Fruit fly (Drosophila melanogaster): ENCODE results near the gene crn.

DNA sequence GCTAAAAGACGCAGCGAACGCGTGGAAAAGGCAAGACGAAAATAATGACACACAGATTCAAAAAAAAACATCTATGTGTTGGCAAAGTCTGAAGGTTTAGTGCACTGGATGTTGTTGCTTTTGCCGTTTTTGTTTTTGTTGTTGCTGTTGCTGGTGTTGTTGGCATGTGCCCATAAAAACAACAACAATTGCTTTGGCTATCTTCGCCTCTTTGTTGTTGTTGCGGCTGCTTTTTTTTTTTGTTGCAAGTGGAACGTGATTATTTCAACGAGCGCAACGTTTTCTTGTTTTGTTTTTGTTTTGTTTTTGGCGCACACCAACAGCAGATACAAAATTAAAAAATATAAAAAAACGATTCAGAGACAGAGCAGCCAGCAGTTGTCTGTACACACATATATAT lies 39.4 kb upstream of the crn start:
- no peak for TF ChIP-seq CG1620 (GFP tag; optimal IDR thresholded peaks at IDR 0.05)
- no peak for TF ChIP-seq kay (GFP tag; ENCODE audit: borderline replicate concordance)
- TF ChIP-seq cic (GFP tag; optimal IDR thresholded peaks at IDR 0.05), result no peak
- TF ChIP-seq pad (GFP tag; optimal IDR thresholded peaks at IDR 0.05), result no peak
- TF ChIP-seq Clk (GFP tag; optimal IDR thresholded peaks at IDR 0.05), result no peak
- no peak for TF ChIP-seq CG7045 (GFP tag; optimal IDR thresholded peaks at IDR 0.05)
- TF ChIP-seq CG33017 (tag; optimal IDR thresholded peaks at IDR 0.05), result no peak
- no peak for TF ChIP-seq CG11617 (GFP tag; optimal IDR thresholded peaks at IDR 0.05)
- TF ChIP-seq toe (GFP tag; optimal IDR thresholded peaks at IDR 0.05), result no peak
- TF ChIP-seq bab1 (GFP tag; optimal IDR thresholded peaks at IDR 0.05), result peak; percentile 23
- no peak for TF ChIP-seq Crg-1 (GFP tag; optimal IDR thresholded peaks at IDR 0.05)
- TF ChIP-seq ovo (GFP tag; optimal IDR thresholded peaks at IDR 0.05), result no peak

All from whole organism, adult.